Worm (Caenorhabditis elegans) whole organism, L1 larva: ENCODE results near the gene tkt-1.

Experiments
- C16A3.4 ChIP-seq: fragments of 150-350 bp; optimal IDR thresholded peaks from 2 replicates; lab custom pipeline; 2014; ENCODE audit warnings: missing biosample characterization, missing genetic modification characterization
- C34B4.2 ChIP-seq: sonication (generic microtip); optimal IDR thresholded peaks from 2 replicates; lab custom pipeline; 2017; ENCODE audit warnings: mild to moderate bottlenecking, missing genetic modification characterization, missing compliant biosample characterization
- Y116A8C.19 ChIP-seq: sonication (generic microtip); optimal IDR thresholded peaks from 2 replicates; lab custom pipeline; 2016; ENCODE audit warnings: missing compliant biosample characterization, missing genetic modification characterization, borderline replicate concordance
- ama-1 ChIP-seq: fragments of 150-350 bp; optimal IDR thresholded peaks from 2 replicates; lab custom pipeline; 2014
- ceh-8 ChIP-seq: fragments of 200-800 bp; sonication (Bioruptor generic); optimal IDR thresholded peaks from 2 replicates; lab custom pipeline; 2018; ENCODE audit warnings: mild to moderate bottlenecking, missing genetic modification characterization, moderate library complexity, missing compliant biosample characterization
- ceh-82 ChIP-seq, 3 experiments: fragments of 150-350 bp in 1 of 3; sonication (generic microtip) in 2 of 3; optimal IDR thresholded peaks; 2 replicates each; lab custom pipeline; 2014 to 2017; ENCODE audit warnings: missing biosample characterization in 3 of 3, missing genetic modification characterization in 3 of 3
- ceh-90 ChIP-seq: sonication (generic microtip); optimal IDR thresholded peaks from 2 replicates; lab custom pipeline; 2016; ENCODE audit warnings: missing genetic modification characterization, missing compliant biosample characterization
- dsc-1 ChIP-seq: sonication (generic microtip); optimal IDR thresholded peaks from 2 replicates; lab custom pipeline; 2016; ENCODE audit warnings: mild to moderate bottlenecking, missing genetic modification characterization, missing compliant biosample characterization
- efl-1 ChIP-seq, 4 experiments: fragments of 150-350 bp; optimal IDR thresholded peaks in 3 of 4; peaks in 1 of 4; 1 replicate in 1 of 4; 2 replicates in 3 of 4; lab custom pipeline; 2014; ENCODE audit warnings: missing biosample characterization in 2 of 4, missing genetic modification characterization in 2 of 4, missing genetic modification reagents in 2 of 4
- efl-3 ChIP-seq: fragments of 200-800 bp; sonication (Bioruptor generic); optimal IDR thresholded peaks from 2 replicates; lab custom pipeline; 2018; ENCODE audit warnings: mild to moderate bottlenecking, missing genetic modification characterization, missing compliant biosample characterization
- egl-13 ChIP-seq: sonication (generic microtip); optimal IDR thresholded peaks from 2 replicates; lab custom pipeline; 2016; ENCODE audit warnings: missing genotype, missing genetic modification reagents, missing genetic modification characterization, missing compliant biosample characterization
- elt-3 ChIP-seq, 6 experiments: fragments of 150-350 bp in 1 of 6; sonication (generic microtip); optimal IDR thresholded peaks; 2 replicates each; lab custom pipeline; 2017 to 2018; ENCODE audit warnings: missing biosample characterization in 6 of 6, missing genetic modification characterization in 6 of 6, inconsistent platforms in 1 of 6
- ets-5 ChIP-seq: fragments of 200-800 bp; sonication (Bioruptor generic); IDR thresholded peaks from 2 replicates; pipeline ENCODE4 v1.3.6; 2022; ENCODE audit warnings: missing genetic modification characterization, missing compliant biosample characterization
- fkh-4 ChIP-seq: sonication (generic microtip); optimal IDR thresholded peaks from 2 replicates; lab custom pipeline; 2016; ENCODE audit warnings: missing compliant biosample characterization, missing genetic modification characterization, borderline replicate concordance
- fos-1 ChIP-seq: fragments of 150-350 bp; optimal IDR thresholded peaks from 2 replicates; lab custom pipeline; 2014; ENCODE audit warnings: missing biosample characterization, missing genetic modification characterization
- irx-1 ChIP-seq: sonication (generic microtip); optimal IDR thresholded peaks from 2 replicates; lab custom pipeline; 2016; ENCODE audit warnings: missing genetic modification characterization, missing compliant biosample characterization
- jun-1 ChIP-seq: fragments of 150-350 bp; optimal IDR thresholded peaks from 2 replicates; lab custom pipeline; 2014; ENCODE audit warnings: missing biosample characterization, missing genetic modification reagents, missing genetic modification characterization
- lin-13 ChIP-seq: fragments of 150-350 bp; optimal IDR thresholded peaks from 2 replicates; lab custom pipeline; 2014; ENCODE audit warnings: missing biosample characterization, missing genetic modification reagents, missing genetic modification characterization
- lin-14 ChIP-seq: fragments of 200-800 bp; sonication (Bioruptor generic); optimal IDR thresholded peaks from 2 replicates; lab custom pipeline; 2018; ENCODE audit warnings: mild to moderate bottlenecking, missing genetic modification characterization, moderate library complexity, missing compliant biosample characterization
- lin-35 ChIP-seq, 2 experiments: fragments of 150-350 bp; optimal IDR thresholded peaks; 2 replicates each; lab custom pipeline; 2014; ENCODE audit warnings: missing biosample characterization in 2 of 2, missing genetic modification characterization in 2 of 2, missing genetic modification reagents in 2 of 2
- lin-39 ChIP-seq: fragments of 150-350 bp; optimal IDR thresholded peaks from 2 replicates; lab custom pipeline; 2014; ENCODE audit warnings: missing biosample characterization, missing genetic modification reagents, missing genetic modification characterization
- lir-3 ChIP-seq: sonication (generic microtip); optimal IDR thresholded peaks from 2 replicates; lab custom pipeline; 2016; ENCODE audit warnings: mild to moderate bottlenecking, missing genetic modification characterization, moderate library complexity, missing compliant biosample characterization; ENCODE audit not compliant: poor library complexity
- mdl-1 ChIP-seq, 2 experiments: fragments of 150-350 bp; optimal IDR thresholded peaks; 2 replicates each; lab custom pipeline; 2014 to 2017; ENCODE audit warnings: missing biosample characterization in 2 of 2, missing genetic modification characterization in 2 of 2, inconsistent platforms in 1 of 2
- mep-1 ChIP-seq: fragments of 150-350 bp; optimal IDR thresholded peaks from 2 replicates; lab custom pipeline; 2014; ENCODE audit warnings: missing biosample characterization, missing genetic modification characterization
- nhr-12 ChIP-seq: sonication (generic microtip); optimal IDR thresholded peaks from 2 replicates; lab custom pipeline; 2017; ENCODE audit warnings: missing biosample characterization, missing genetic modification characterization
- nhr-19 ChIP-seq: fragments of 200-800 bp; sonication (Bioruptor generic); conservative IDR thresholded peaks from 2 replicates; pipeline ENCODE4 v1.3.6; 2022; ENCODE audit warnings: missing genetic modification characterization, missing compliant biosample characterization
- nhr-20 ChIP-seq: sonication (generic microtip); optimal IDR thresholded peaks from 2 replicates; lab custom pipeline; 2016; ENCODE audit warnings: mild to moderate bottlenecking, missing genetic modification characterization, missing compliant biosample characterization
- nhr-237 ChIP-seq: fragments of 150-350 bp; optimal IDR thresholded peaks from 2 replicates; lab custom pipeline; 2014; ENCODE audit warnings: missing biosample characterization, missing genetic modification characterization
- nhr-47 ChIP-seq: sonication (generic microtip); optimal IDR thresholded peaks from 2 replicates; lab custom pipeline; 2016; ENCODE audit warnings: mild to moderate bottlenecking, missing genetic modification characterization, moderate library complexity, missing compliant biosample characterization
- nhr-71 ChIP-seq: sonication (generic microtip); optimal IDR thresholded peaks from 2 replicates; lab custom pipeline; 2016; ENCODE audit warnings: mild to moderate bottlenecking, missing genetic modification characterization, moderate library complexity, missing compliant biosample characterization
- nhr-76 ChIP-seq: sonication (generic microtip); optimal IDR thresholded peaks from 2 replicates; lab custom pipeline; 2017; ENCODE audit warnings: missing biosample characterization, missing genetic modification characterization
- nhr-85 ChIP-seq: sonication (generic microtip); peaks from one replicate; lab custom pipeline; 2016; ENCODE audit warnings: missing genetic modification characterization, inconsistent platforms, missing compliant biosample characterization
- nhr-90 ChIP-seq: sonication (generic microtip); optimal IDR thresholded peaks from 2 replicates; lab custom pipeline; 2016; ENCODE audit warnings: mild to moderate bottlenecking, missing genetic modification characterization, missing compliant biosample characterization; ENCODE audit not compliant: poor library complexity
- pax-3 ChIP-seq: fragments of 200-800 bp; sonication (Bioruptor generic); optimal IDR thresholded peaks from 2 replicates; lab custom pipeline; 2018; ENCODE audit warnings: mild to moderate bottlenecking, missing genetic modification characterization, moderate library complexity, missing compliant biosample characterization
- snpc-4 ChIP-seq: fragments of 150-350 bp; optimal IDR thresholded peaks from 2 replicates; lab custom pipeline; 2014; ENCODE audit warnings: missing biosample characterization, missing genetic modification characterization
- snu-23 ChIP-seq: sonication (generic microtip); optimal IDR thresholded peaks from 2 replicates; lab custom pipeline; 2016; ENCODE audit warnings: missing genetic modification characterization, missing compliant biosample characterization
- sptf-1 ChIP-seq: fragments of 150-350 bp; optimal IDR thresholded peaks from 2 replicates; lab custom pipeline; 2014; ENCODE audit warnings: missing biosample characterization, missing genetic modification characterization
- swsn-7 ChIP-seq: sonication (generic microtip); optimal IDR thresholded peaks from 2 replicates; lab custom pipeline; 2016; ENCODE audit warnings: missing genetic modification characterization, missing compliant biosample characterization
- tbx-2 ChIP-seq: sonication (generic microtip); optimal IDR thresholded peaks from 2 replicates; lab custom pipeline; 2016; ENCODE audit warnings: missing genetic modification characterization, missing compliant biosample characterization
- unc-130 ChIP-seq: fragments of 150-350 bp; optimal IDR thresholded peaks from 2 replicates; lab custom pipeline; 2017; ENCODE audit warnings: missing biosample characterization, missing genetic modification characterization, inconsistent platforms
- unc-30 ChIP-seq: sonication (generic microtip); optimal IDR thresholded peaks from 2 replicates; lab custom pipeline; 2017; ENCODE audit warnings: missing biosample characterization, missing genetic modification characterization
- unc-62 ChIP-seq: fragments of 150-350 bp; optimal IDR thresholded peaks from 2 replicates; lab custom pipeline; 2014; ENCODE audit warnings: missing biosample characterization, missing genetic modification reagents, missing genetic modification characterization
- vab-15 ChIP-seq: sonication (generic microtip); optimal IDR thresholded peaks from 2 replicates; lab custom pipeline; 2017; ENCODE audit warnings: missing genotype, mild to moderate bottlenecking, missing genetic modification characterization, missing compliant biosample characterization
- xbp-1 ChIP-seq: sonication (generic microtip); optimal IDR thresholded peaks from 2 replicates; lab custom pipeline; 2016; ENCODE audit warnings: missing genetic modification characterization, missing compliant biosample characterization
- zag-1 ChIP-seq: fragments of 150-350 bp; optimal IDR thresholded peaks from 2 replicates; lab custom pipeline; 2014; ENCODE audit warnings: missing biosample characterization, missing genetic modification characterization
- zip-4 ChIP-seq: fragments of 200-800 bp; sonication (Bioruptor generic); optimal IDR thresholded peaks from 2 replicates; lab custom pipeline; 2018; ENCODE audit warnings: mild to moderate bottlenecking, missing genetic modification characterization, moderate library complexity, missing compliant biosample characterization

The tkt-1 gene

DNA sequence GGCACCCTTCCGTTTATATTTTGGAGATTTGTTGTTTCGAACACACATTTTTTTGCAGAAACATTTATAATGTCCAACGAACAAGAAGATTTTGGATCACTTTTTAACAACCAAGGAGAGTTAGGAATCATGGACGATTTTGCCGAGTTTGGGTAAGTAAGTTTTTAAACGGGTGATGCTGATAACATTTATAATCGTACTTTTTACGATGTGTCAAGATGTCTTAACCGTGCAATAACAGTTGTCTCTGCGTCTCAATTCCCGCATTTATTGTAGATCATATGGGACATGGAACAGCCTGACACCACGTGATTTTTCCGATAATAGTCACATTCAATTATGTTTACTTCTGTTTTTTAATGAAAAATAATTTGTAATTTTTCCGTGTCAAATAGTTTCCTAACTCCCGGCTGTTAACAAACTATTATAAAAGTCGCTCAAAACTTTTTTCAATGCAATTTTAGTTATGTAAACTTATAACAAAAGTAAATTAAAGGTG is 7.2 kb downstream of the tkt-1 start, which contains the start of gene daf-14 (continued):
- TF ChIP-seq fos-1 (tag; lab: Kevin White, UChicago) (no peak), nhr-47 (tag; lab: Kevin White, UChicago) (peak; percentile 25), snu-23 (peak; percentile 31), zip-4 (GFP tag; lab: Kevin White, UChicago) (no peak), unc-62 (no peak), nhr-85 (tag; lab: Kevin White, UChicago) (peak; percentile 81), pax-3 (tag; lab: Kevin White, UChicago) (no peak), lin-35 (GFP tag; optimal IDR thresholded peaks at IDR 0.05; lab: Kevin White, UChicago) (peak; percentile 30 to 84), sptf-1 (tag; lab: Kevin White, UChicago) (no peak), mep-1 (tag; lab: Kevin White, UChicago) (peak; percentile 22), efl-3 (GFP tag; lab: Kevin White, UChicago) (no peak), C16A3.4 (tag; lab: Kevin White, UChicago) (no peak), irx-1 (tag; lab: Kevin White, UChicago) (no peak), tbx-2 (peak; percentile 3), mdl-1 (tag; optimal IDR thresholded peaks at IDR 0.05; lab: Kevin White, UChicago) (peak in 1 of 2 experiments; percentile 9)
- TF ChIP-seq, all 84 proteins: peak for 18

DNA sequence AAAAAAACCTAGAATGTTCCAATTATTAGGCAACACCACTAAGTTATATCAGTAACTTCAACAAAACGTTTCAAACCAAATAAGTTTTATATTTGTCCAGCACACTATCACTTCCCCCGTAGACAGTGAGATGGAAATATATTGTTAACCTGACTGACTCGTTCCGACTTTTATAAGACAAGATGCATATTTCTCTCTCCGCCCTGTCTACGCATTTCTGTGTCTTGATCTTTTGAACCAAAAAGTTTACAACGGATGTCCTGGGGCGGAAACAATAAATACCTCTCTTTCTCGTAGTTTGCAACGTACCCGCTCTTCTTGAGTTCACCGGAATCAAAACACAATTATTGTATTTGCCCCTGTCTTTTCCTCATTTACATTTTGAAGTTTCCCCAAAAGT is 7.8 kb downstream of the tkt-1 start:
- TF ChIP-seq elt-3 (tag; optimal IDR thresholded peaks at IDR 0.05; lab: Kevin White, UChicago) (peak in 2 of 6 experiments; percentile 76 to 78), nhr-71 (peak; percentile 85), zip-4 (GFP tag; lab: Kevin White, UChicago) (no peak), nhr-85 (tag; lab: Kevin White, UChicago) (peak; percentile 50), lin-14 (peak; percentile 65)

DNA sequence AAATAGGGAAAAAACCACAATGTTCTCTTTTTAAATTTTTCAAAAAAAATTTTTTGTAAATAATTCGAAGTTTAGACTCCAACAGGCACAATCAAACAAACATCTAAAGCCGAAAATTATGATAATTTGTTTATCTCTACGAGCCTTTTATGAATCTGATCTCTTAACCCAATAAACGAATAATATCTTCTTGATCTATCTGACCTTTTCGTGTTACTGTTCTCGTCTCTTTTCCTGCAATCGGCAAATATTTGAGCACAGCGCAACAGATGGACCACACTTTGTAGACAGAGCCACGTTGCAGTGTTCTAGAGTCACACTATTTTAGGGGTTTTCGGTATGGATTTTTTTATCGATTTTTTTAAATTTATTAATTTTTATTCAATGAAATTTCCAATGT is 8.4 kb downstream of the tkt-1 start:
- TF ChIP-seq Y116A8C.19 (tag; lab: Kevin White, UChicago) = no peak
- TF ChIP-seq lir-3 (tag; lab: Kevin White, UChicago) = no peak
- no peak for TF ChIP-seq vab-15 (tag; lab: Kevin White, UChicago)
- no peak for TF ChIP-seq sptf-1 (tag; lab: Kevin White, UChicago)
- TF ChIP-seq nhr-19 (GFP tag; lab: Robert Waterston, UW) = no peak
- no peak for TF ChIP-seq ets-5 (GFP tag; lab: Robert Waterston, UW)
- TF ChIP-seq snpc-4 = no peak
- TF ChIP-seq egl-13 (tag; lab: Kevin White, UChicago) = no peak
- TF ChIP-seq ama-1 (lab: Kevin White, UChicago) = no peak
- no peak for TF ChIP-seq efl-1 (optimal IDR thresholded peaks at IDR 0.05; lab: Kevin White, UChicago)
- TF ChIP-seq efl-1 (GFP tag; optimal IDR thresholded peaks at IDR 0.05 in 1 of 2; lab: Kevin White, UChicago) = no peak

DNA sequence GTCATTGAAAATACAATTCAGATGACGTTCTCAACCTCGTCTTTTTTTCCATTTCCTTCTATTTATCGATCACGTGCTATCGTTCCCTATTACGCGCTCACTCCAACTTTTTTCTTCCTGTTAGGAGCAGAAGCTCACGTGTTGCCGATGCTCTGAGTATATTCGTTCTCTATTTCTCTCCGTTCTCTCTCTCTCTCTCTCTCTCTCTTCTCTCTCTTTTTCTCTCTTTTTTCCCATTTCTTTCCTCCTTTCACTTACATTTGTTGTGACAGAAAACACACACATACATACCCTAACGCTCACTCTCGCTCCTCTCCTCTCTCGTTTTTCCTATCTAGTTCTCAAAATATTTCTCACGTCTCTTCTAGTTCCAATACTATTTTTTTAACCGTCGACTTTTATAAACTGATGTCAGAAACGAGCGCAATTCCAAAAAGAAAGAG is 9.0 kb downstream of the tkt-1 start:
- peak; percentile 87 for TF ChIP-seq lin-13 (GFP tag; lab: Kevin White, UChicago)
- TF ChIP-seq ceh-82 (tag; optimal IDR thresholded peaks at IDR 0.05; lab: Kevin White, UChicago) = peak; percentile 28 to 73 (median 42)
- peak; percentile 40 for TF ChIP-seq lin-39
- no peak for TF ChIP-seq nhr-76 (tag; lab: Kevin White, UChicago)
- TF ChIP-seq swsn-7 (tag; lab: Kevin White, UChicago) = peak; percentile 94
- TF ChIP-seq nhr-90 (tag; lab: Kevin White, UChicago) = peak; percentile 80
- TF ChIP-seq jun-1 (tag; lab: Kevin White, UChicago) = peak; percentile 84
- TF ChIP-seq efl-1 (optimal IDR thresholded peaks at IDR 0.05; lab: Kevin White, UChicago) = peak; percentile 77 to 84
- TF ChIP-seq efl-1 (GFP tag; optimal IDR thresholded peaks at IDR 0.05 in 1 of 2; lab: Kevin White, UChicago) = peak; percentile 60 to 95
- TF ChIP-seq nhr-237 = peak; percentile 78
- peak; percentile 100 for TF ChIP-seq lin-14
- TF ChIP-seq fkh-4 (tag; lab: Kevin White, UChicago) = peak; percentile 51
- peak; percentile 97 for TF ChIP-seq dsc-1 (tag; lab: Kevin White, UChicago)
- TF ChIP-seq vab-15 (tag; lab: Kevin White, UChicago) = peak; percentile 19
- peak; percentile 67 for TF ChIP-seq zag-1
- TF ChIP-seq Y116A8C.19 (tag; lab: Kevin White, UChicago) = no peak
- TF ChIP-seq nhr-20 (tag; lab: Kevin White, UChicago) = peak; percentile 96
- no peak for TF ChIP-seq nhr-12
- TF ChIP-seq unc-30 (tag; lab: Kevin White, UChicago) = no peak
- peak; percentile 91 for TF ChIP-seq xbp-1
- TF ChIP-seq ceh-8 (GFP tag; lab: Kevin White, UChicago) = peak; percentile 94
- no peak for TF ChIP-seq ets-5 (GFP tag; lab: Robert Waterston, UW)
- no peak for TF ChIP-seq ceh-90 (tag; lab: Kevin White, UChicago)
- TF ChIP-seq C34B4.2 (tag; lab: Kevin White, UChicago) = no peak
- no peak for TF ChIP-seq unc-130
